Worm (Caenorhabditis elegans) whole organism, mixed stage, embryonic: Measurements from ENCODE around the gene ZK1127.5.

Source experiments
- ceh-83 ChIP-seq: fragments of 200-800 bp; sonication (Bioruptor generic); optimal IDR thresholded peaks from 2 replicates; lab custom pipeline; 2018; ENCODE audit warnings: mild to moderate bottlenecking, missing genetic modification characterization, missing compliant biosample characterization
- ces-1 ChIP-seq: fragments of 150-350 bp; optimal IDR thresholded peaks from 2 replicates; lab custom pipeline; 2014; ENCODE audit warnings: missing biosample characterization, missing genetic modification reagents, missing genetic modification characterization
- lin-13 ChIP-seq: fragments of 150-350 bp; optimal IDR thresholded peaks from 2 replicates; lab custom pipeline; 2014; ENCODE audit warnings: missing biosample characterization, missing genetic modification characterization
- lin-32 ChIP-seq: fragments of 200-800 bp; sonication (Bioruptor generic); optimal IDR thresholded peaks from 2 replicates; lab custom pipeline; 2018; ENCODE audit warnings: mild to moderate bottlenecking, missing genetic modification characterization, missing compliant biosample characterization
- unc-120 ChIP-seq: sonication (generic microtip); optimal IDR thresholded peaks from 2 replicates; lab custom pipeline; 2017; ENCODE audit warnings: missing genetic modification characterization, missing compliant biosample characterization; ENCODE audit not compliant: poor library complexity, severe bottlenecking
- unc-62 ChIP-seq: fragments of 150-350 bp; optimal IDR thresholded peaks from 2 replicates; lab custom pipeline; 2014; ENCODE audit warnings: missing biosample characterization, missing genetic modification reagents, missing genetic modification characterization
- ztf-11 ChIP-seq: fragments of 150-350 bp; optimal IDR thresholded peaks from 2 replicates; lab custom pipeline; 2014; ENCODE audit warnings: missing biosample characterization, missing genetic modification characterization

- TF ChIP-seq lin-13 (tag; lab: Kevin White, UChicago), result no peak
- TF ChIP-seq unc-120 (tag; lab: Kevin White, UChicago), result no peak
- no peak for TF ChIP-seq ces-1 (GFP tag; lab: Kevin White, UChicago)
- no peak for TF ChIP-seq ceh-83 (GFP tag; lab: Kevin White, UChicago)
- no peak for TF ChIP-seq ztf-11 (tag; lab: Kevin White, UChicago)
- TF ChIP-seq unc-62 (GFP tag; lab: Kevin White, UChicago), result no peak
- no peak for TF ChIP-seq lin-32
Measured at ce11 chrII:7056328-7056727, 5.9 kb downstream of the ZK1127.5 start.
